Fruit fly (Drosophila melanogaster): Measurements from ENCODE around the gene CG4036.

The CG4036 gene

DNA sequence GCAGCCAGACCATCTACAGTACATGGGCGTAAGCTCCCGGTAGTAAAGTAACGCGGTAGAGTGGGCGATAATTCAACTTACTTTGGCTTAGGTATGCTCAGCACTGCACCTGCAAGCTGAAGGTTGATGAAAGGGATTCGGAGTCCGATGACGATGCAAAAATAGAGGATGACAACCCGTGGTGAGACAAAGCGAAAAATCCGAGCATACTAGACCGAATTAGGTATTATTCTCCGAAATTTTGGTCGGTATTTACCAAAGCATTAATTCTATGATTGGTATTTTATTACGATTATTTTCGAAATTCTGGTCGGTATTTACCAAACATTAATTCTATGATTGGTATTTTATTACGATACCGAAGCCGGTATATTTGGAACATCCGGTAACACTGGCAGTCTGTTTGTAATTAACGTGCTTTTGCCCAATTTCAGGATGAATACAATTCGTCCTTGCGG lies at the start of gene CG4036:
Gene CG4036, plus strand, starts transcription at position 348 of the 458 bp plus-strand sequence.
- no peak for TF ChIP-seq CG17385 (GFP tag; optimal IDR thresholded peaks at IDR 0.05)
- TF ChIP-seq CG13296 (GFP tag; optimal IDR thresholded peaks at IDR 0.05) = no peak
- TF ChIP-seq chinmo (GFP tag; IDR thresholded peaks at IDR 0.05; ENCODE audit: partially characterized antibody) = 0 out of 4 replicates have a peak, but pooled peaks have one; percentile 35
- no peak for TF ChIP-seq CG14965 (GFP tag; optimal IDR thresholded peaks at IDR 0.05; ENCODE audit: borderline replicate concordance)
- TF ChIP-seq CG3847 (GFP tag; IDR thresholded peaks at IDR 0.05) = no peak
- TF ChIP-seq Deaf1 (tag; optimal IDR thresholded peaks at IDR 0.05) = no peak
- peak; percentile 51 for TF ChIP-seq Hmr (GFP tag; optimal IDR thresholded peaks at IDR 0.05)
- TF ChIP-seq sqz (GFP tag; optimal IDR thresholded peaks at IDR 0.05) = no peak
- no peak for TF ChIP-seq fd96Cb (tag; optimal IDR thresholded peaks at IDR 0.05)
- no peak for TF ChIP-seq Hr51 (GFP tag; optimal IDR thresholded peaks at IDR 0.05)
- TF ChIP-seq amos (GFP tag; IDR thresholded peaks at IDR 0.05; ENCODE audit: partially characterized antibody) = peak; percentile 30; the same call in 1 of the 2 replicates
- TF ChIP-seq so (GFP tag; IDR thresholded peaks at IDR 0.05) = no peak
- TF ChIP-seq CG1529 (GFP tag; optimal IDR thresholded peaks at IDR 0.05) = no peak
- no peak for TF ChIP-seq MTF-1 (GFP tag; optimal IDR thresholded peaks at IDR 0.05; ENCODE audit: borderline replicate concordance)
- peak; percentile 41 for TF ChIP-seq Dp (GFP tag; optimal IDR thresholded peaks at IDR 0.05)
- no peak for TF ChIP-seq CG31441 (GFP tag; IDR thresholded peaks at IDR 0.05)
- no peak for TF ChIP-seq CG8290 (GFP tag; optimal IDR thresholded peaks at IDR 0.05)
- TF ChIP-seq CG8290 (tag; optimal IDR thresholded peaks at IDR 0.05) = peak in 1 of 2 experiments; percentile 54
- TF ChIP-seq zfh1 (GFP tag; IDR thresholded peaks at IDR 0.05) = no peak
- TF ChIP-seq CG33557 (GFP tag; optimal IDR thresholded peaks at IDR 0.05) = no peak
- peak; percentile 33; the same call in 1 of the 2 replicates for TF ChIP-seq Scr (GFP tag; IDR thresholded peaks at IDR 0.05; ENCODE audit: partially characterized antibody)
- peak; percentile 33 for TF ChIP-seq nom (GFP tag; optimal IDR thresholded peaks at IDR 0.05)
- TF ChIP-seq CG15073 (GFP tag; optimal IDR thresholded peaks at IDR 0.05) = no peak
- TF ChIP-seq tup (GFP tag; optimal IDR thresholded peaks at IDR 0.05) = no peak
- TF ChIP-seq CG4820 (GFP tag; optimal IDR thresholded peaks at IDR 0.05) = no peak
- no peak for TF ChIP-seq ATbp (GFP tag; optimal IDR thresholded peaks at IDR 0.05)
- no peak for TF ChIP-seq fd64A (GFP tag; optimal IDR thresholded peaks at IDR 0.05)
- no peak for TF ChIP-seq Mad (GFP tag; optimal IDR thresholded peaks at IDR 0.05)
- no peak for TF ChIP-seq dati (GFP tag; IDR thresholded peaks at IDR 0.05)
- TF ChIP-seq tll (GFP tag; optimal IDR thresholded peaks at IDR 0.05) = no peak
- TF ChIP-seq Dip3 (GFP tag; optimal IDR thresholded peaks at IDR 0.05) = no peak
- TF ChIP-seq vfl (GFP tag; optimal IDR thresholded peaks at IDR 0.05) = no peak
- TF ChIP-seq CG10209 (GFP tag; optimal IDR thresholded peaks at IDR 0.05) = no peak
- no peak for TF ChIP-seq Hr3 (GFP tag; optimal IDR thresholded peaks at IDR 0.05)
- TF ChIP-seq kni (GFP tag; optimal IDR thresholded peaks at IDR 0.05) = no peak
- peak; percentile 51; the same call in 1 of the 2 replicates for TF ChIP-seq E2f2 (GFP tag; IDR thresholded peaks at IDR 0.05)
- no peak for TF ChIP-seq CG3065 (GFP tag; optimal IDR thresholded peaks at IDR 0.05)
- peak; percentile 49 for TF ChIP-seq D (optimal IDR thresholded peaks at IDR 0.05)
- TF ChIP-seq D (GFP tag; optimal IDR thresholded peaks at IDR 0.05) = no peak
- no peak for TF ChIP-seq mld (GFP tag; IDR thresholded peaks at IDR 0.05; ENCODE audit: partially characterized antibody)
- TF ChIP-seq fd102C (GFP tag; optimal IDR thresholded peaks at IDR 0.05) = no peak
- no peak for TF ChIP-seq CG3281 (GFP tag; optimal IDR thresholded peaks at IDR 0.05)
- TF ChIP-seq HmgZ (tag; optimal IDR thresholded peaks at IDR 0.05) = peak; percentile 54
- TF ChIP-seq CG4360 (GFP tag; IDR thresholded peaks at IDR 0.05) = no peak
- TF ChIP-seq Asciz (GFP tag; optimal IDR thresholded peaks at IDR 0.05) = no peak
- peak; percentile 3 for TF ChIP-seq CG33213 (GFP tag; optimal IDR thresholded peaks at IDR 0.05)
- no peak for TF ChIP-seq CG11723 (GFP tag; optimal IDR thresholded peaks at IDR 0.05)
- peak; percentile 74 for TF ChIP-seq Bgb (GFP tag; IDR thresholded peaks at IDR 0.05; ENCODE audit: partially characterized antibody)
- TF ChIP-seq CG9609 (GFP tag; optimal IDR thresholded peaks at IDR 0.05) = no peak
- peak; percentile 91 for TF ChIP-seq MESR4 (GFP tag; optimal IDR thresholded peaks at IDR 0.05)

Measured in whole organism, embryonic.